Worm (Caenorhabditis elegans) whole organism, midembryonic: ENCODE results near the gene pes-8.

Experiments used
- T22C8.4 ChIP-seq: fragments of 200-800 bp; sonication (Bioruptor generic); IDR thresholded peaks from 2 replicates; pipeline ENCODE4 v1.3.6; 2022; ENCODE audit warnings: missing genetic modification characterization, missing compliant biosample characterization
- cog-1 ChIP-seq: sonication (generic microtip); optimal IDR thresholded peaks from 2 replicates; lab custom pipeline; 2016; ENCODE audit warnings: missing genetic modification characterization, missing compliant biosample characterization
- flt-1 ChIP-seq: fragments of 200-800 bp; sonication (Bioruptor generic); IDR thresholded peaks from 2 replicates; pipeline ENCODE4 v1.3.6; 2022; ENCODE audit warnings: missing genetic modification characterization, missing compliant biosample characterization
- klf-2 ChIP-seq: fragments of 200-800 bp; sonication (Bioruptor generic); conservative IDR thresholded peaks from 2 replicates; pipeline ENCODE4 v1.3.6; 2022; ENCODE audit warnings: missing genetic modification reagents, missing genetic modification characterization, missing compliant biosample characterization
- med-1 ChIP-seq: sonication (generic microtip); optimal IDR thresholded peaks from 2 replicates; lab custom pipeline; 2017; ENCODE audit warnings: missing genetic modification characterization, mild to moderate bottlenecking, missing compliant biosample characterization, antibody characterized with exemption, missing genetic modification reagents; ENCODE audit not compliant: insufficient read depth
- ref-1 ChIP-seq: fragments of 200-800 bp; sonication (Bioruptor generic); conservative IDR thresholded peaks from 2 replicates; pipeline ENCODE4 v1.3.6; 2022; ENCODE audit warnings: missing genetic modification reagents, missing genetic modification characterization, missing compliant biosample characterization
- tab-1 ChIP-seq: fragments of 200-800 bp; sonication (Bioruptor generic); IDR thresholded peaks from 2 replicates; pipeline ENCODE4 v1.3.6; 2022; ENCODE audit warnings: missing genetic modification characterization, missing compliant biosample characterization
- ztf-23 ChIP-seq: fragments of 200-800 bp; sonication (Bioruptor generic); IDR thresholded peaks from 2 replicates; pipeline ENCODE4 v1.3.6; 2022; ENCODE audit warnings: missing genetic modification reagents, missing genetic modification characterization, missing compliant biosample characterization
- ztf-29 ChIP-seq: fragments of 200-800 bp; sonication (Bioruptor generic); IDR thresholded peaks from 2 replicates; pipeline ENCODE4 v1.3.6; 2022; ENCODE audit warnings: missing genetic modification reagents, missing genetic modification characterization, missing compliant biosample characterization

pes-8 gene

ce11 chrX:9248083-9248805 is 3.3 kb upstream of the pes-8 start:
- TF ChIP-seq tab-1 (GFP tag; lab: Robert Waterston, UW): no peak

DNA sequence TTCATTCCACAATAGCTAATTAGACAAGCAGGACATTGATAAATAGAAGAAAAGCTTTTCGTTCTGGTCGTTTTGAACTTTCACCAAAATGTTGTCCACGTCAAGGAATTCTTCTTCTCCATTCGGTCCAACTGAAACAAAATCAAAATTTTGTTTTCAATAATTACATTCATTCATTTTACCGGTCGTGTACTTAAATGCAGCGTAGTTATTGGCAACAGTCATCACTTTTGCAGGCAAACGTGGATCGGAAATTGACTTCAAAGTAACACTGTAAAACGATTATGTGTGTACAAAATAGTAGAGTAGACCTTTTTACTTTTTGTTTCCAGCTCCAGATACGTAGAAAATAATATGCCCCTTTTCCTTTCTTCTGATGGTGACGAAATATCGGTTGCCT is 4.4 kb downstream of the pes-8 start:
- TF ChIP-seq flt-1 (GFP tag; lab: Robert Waterston, UW): no peak
- TF ChIP-seq ztf-29 (GFP tag; lab: Robert Waterston, UW): no peak
- TF ChIP-seq cog-1: no peak
- TF ChIP-seq tab-1 (GFP tag; lab: Robert Waterston, UW): no peak
- no peak for TF ChIP-seq klf-2
- TF ChIP-seq med-1 (GFP tag; lab: Kevin White, UChicago): no peak
- TF ChIP-seq ref-1 (GFP tag; lab: Robert Waterston, UW): no peak
- no peak for TF ChIP-seq T22C8.4
- no peak for TF ChIP-seq ztf-23

DNA sequence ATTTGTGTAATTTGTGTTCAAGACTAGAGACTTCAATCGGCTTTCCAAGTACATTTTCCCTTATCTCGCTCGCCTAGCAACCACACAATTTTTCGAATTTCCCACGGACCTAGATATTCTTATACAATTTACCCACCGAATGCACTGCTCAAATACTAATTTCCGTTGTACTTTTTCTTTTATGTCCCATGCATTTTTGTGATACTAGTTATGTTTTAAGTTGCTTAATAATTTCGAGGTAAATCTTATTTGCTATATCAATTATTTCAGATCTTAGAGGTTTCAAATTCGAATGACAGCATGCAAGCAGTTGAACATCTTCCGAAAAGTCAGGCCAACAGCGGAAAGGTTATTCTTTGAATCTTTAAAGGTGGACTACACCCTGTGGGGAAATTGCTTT is 8.0 kb downstream of the pes-8 start, which contains the start of gene F18G5.1:
F18G5.1 (plus strand) TSS at position 301 of the 400 bp plus-strand sequence.
- TF ChIP-seq ztf-29 (GFP tag; lab: Robert Waterston, UW) (no peak), T22C8.4 (no peak), cog-1 (no peak), tab-1 (GFP tag; lab: Robert Waterston, UW) (no peak), klf-2 (no peak), med-1 (GFP tag; lab: Kevin White, UChicago) (no peak), ztf-23 (no peak), flt-1 (GFP tag; lab: Robert Waterston, UW) (no peak), ref-1 (GFP tag; lab: Robert Waterston, UW) (no peak)

DNA sequence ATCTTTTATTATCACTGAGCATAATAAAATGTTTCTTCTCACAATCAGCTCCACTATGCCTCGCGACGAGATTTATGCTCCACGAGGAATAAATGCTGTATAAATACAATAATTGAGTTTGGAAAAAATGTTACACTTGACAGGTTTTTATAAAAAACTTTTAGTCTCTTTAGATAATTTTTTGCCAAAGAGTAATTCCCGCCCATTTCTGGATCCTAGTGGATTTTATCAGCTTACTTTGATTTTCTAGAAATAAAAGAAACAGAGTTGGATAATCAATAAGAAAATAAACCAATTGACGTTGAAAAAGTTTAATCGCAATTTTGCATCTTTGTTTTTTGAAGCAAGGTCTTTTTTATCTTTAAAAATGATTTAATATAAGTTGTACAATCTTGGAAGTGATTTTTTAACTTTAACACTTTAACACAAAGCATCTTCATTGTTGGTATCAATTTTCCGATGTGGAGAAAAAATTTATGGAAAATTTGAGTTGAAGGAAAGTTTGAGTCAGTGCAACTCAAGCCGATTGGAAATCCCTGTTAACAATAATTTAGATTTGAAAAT is 10.1 kb downstream of the pes-8 start:
- TF ChIP-seq tab-1 (GFP tag; lab: Robert Waterston, UW): no peak

DNA sequence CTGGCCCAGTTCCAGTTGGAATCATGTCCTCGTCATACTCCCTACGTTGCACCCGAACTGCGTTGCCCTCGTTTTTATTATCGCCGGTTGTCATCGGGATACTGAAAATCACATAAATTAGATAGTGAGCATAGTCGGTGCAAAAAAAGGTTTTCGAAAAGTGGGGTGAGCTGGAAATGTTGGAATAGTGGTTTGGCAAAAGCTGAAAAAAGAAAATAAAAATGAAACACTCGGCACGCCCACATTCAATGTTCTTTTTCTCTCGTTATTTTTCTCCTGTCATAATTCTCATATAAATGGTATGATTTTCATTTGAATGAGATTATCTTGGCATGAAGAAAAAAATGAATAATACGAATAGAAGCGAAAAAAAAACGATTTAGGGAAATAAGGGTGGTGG is 12.6 kb downstream of the pes-8 start, which contains the start of gene F18G5.6:
F18G5.6 (minus strand) TSS at position 101 of the 400 bp plus-strand sequence.
- TF ChIP-seq med-1 (GFP tag; lab: Kevin White, UChicago): no peak
- TF ChIP-seq cog-1: no peak

ce11 chrX:9264636-9265035 is 13.0 kb downstream of the pes-8 start:
- TF ChIP-seq med-1 (GFP tag; lab: Kevin White, UChicago) (no peak), klf-2 (no peak), flt-1 (GFP tag; lab: Robert Waterston, UW) (no peak), ztf-29 (GFP tag; lab: Robert Waterston, UW) (no peak), T22C8.4 (no peak), ref-1 (GFP tag; lab: Robert Waterston, UW) (no peak), cog-1 (no peak), ztf-23 (no peak), tab-1 (GFP tag; lab: Robert Waterston, UW) (no peak)

- no peak for TF ChIP-seq flt-1 (GFP tag; lab: Robert Waterston, UW)
- no peak for TF ChIP-seq ref-1 (GFP tag; lab: Robert Waterston, UW)
- TF ChIP-seq ztf-29 (GFP tag; lab: Robert Waterston, UW): no peak
- TF ChIP-seq tab-1 (GFP tag; lab: Robert Waterston, UW): no peak
- no peak for TF ChIP-seq ztf-23
- TF ChIP-seq cog-1: no peak
- TF ChIP-seq med-1 (GFP tag; lab: Kevin White, UChicago): no peak
Measured at ce11 chrX:9266512-9266911, 14.9 kb downstream of the pes-8 start.

DNA sequence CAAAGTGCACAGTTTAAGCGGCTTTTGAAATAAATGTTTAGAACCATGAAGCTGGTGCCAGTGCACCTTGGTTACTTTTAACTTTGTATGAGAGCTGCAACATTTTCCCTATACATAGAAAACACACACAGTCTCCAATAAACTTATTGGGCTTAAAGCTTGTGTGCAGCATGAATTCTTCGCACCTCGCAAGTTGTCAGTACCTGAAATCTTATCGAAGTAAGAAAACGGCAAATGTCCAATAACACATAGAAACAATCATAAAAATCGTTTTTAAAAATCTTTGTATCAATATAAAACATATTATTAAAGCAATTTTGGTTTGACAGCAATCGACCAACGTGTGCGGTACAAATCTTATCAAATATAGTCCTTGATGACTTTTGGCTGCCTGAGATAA is 16.8 kb downstream of the pes-8 start:
- TF ChIP-seq ztf-29 (GFP tag; lab: Robert Waterston, UW) (no peak), cog-1 (no peak), med-1 (GFP tag; lab: Kevin White, UChicago) (no peak), flt-1 (GFP tag; lab: Robert Waterston, UW) (no peak), klf-2 (no peak), tab-1 (GFP tag; lab: Robert Waterston, UW) (no peak), ztf-23 (no peak), ref-1 (GFP tag; lab: Robert Waterston, UW) (no peak), T22C8.4 (no peak)

DNA sequence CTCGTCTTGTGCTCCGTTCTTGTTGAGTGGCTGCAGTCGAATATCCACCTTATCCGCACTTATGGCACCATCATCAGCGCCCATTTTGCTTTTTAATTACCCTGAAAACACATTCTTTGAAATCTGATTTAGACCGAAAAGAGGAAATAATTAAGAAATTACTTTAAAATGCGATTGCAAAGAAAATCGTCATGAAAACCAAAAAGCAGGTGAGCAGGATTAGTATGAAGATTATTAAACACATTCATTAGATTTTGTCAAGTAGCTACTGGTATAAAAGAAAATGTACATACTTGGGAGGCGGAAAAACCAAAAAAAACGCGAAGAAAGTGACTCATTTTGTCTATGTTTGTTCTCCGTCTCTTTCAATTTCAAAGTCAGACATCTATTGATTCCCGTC is 19.2 kb downstream of the pes-8 start, which contains the start of gene B0416.5:
B0416.5 (minus strand) TSS at position 101 of the 400 bp plus-strand sequence.
- TF ChIP-seq ref-1 (GFP tag; lab: Robert Waterston, UW): no peak

DNA sequence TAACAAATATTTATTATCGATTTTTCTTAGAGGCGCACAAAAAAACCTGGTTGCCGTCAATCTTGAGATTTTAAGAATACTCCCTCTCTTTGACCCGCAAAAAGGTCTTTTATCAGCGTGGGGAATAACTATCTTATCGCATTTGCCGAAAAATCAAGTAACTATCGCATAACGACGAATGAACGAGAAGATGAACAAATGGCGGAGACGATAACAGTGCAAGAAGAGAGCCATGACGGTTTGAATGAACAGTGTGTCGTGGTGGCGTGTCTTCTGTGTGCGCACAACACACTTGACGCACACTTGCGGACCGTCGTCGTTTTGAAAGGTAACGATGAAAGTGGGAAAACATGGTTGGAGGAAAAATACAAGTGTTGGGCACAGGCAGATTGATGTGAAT is 20.3 kb downstream of the pes-8 start:
- no peak for TF ChIP-seq klf-2
- TF ChIP-seq T22C8.4: no peak
- no peak for TF ChIP-seq ztf-29 (GFP tag; lab: Robert Waterston, UW)
- no peak for TF ChIP-seq med-1 (GFP tag; lab: Kevin White, UChicago)
- TF ChIP-seq flt-1 (GFP tag; lab: Robert Waterston, UW): no peak

DNA sequence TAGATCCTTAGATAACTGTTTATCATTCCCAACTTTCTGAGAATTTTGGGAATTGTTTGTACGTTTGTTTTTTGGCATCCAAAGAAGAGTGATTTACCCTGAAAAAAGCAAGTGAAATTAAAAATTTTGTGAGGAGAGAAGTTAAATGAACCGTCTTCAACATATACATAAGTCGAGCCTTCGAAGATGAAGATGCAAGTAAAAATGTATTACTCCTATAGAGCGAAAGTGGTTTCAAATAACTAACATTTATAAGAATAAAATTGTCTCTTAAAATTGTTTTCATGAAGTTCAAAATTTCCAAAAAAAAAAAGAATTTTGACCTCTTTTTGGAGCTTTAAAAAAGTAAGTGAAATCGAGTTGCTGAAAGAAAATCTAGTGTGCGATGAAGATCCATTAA is 23.0 kb downstream of the pes-8 start, which contains the start of gene B0416.10:
B0416.10 (minus strand) TSS at position 101 of the 400 bp plus-strand sequence.
- TF ChIP-seq flt-1 (GFP tag; lab: Robert Waterston, UW): no peak
- no peak for TF ChIP-seq klf-2
- TF ChIP-seq ztf-23: no peak
- TF ChIP-seq T22C8.4: no peak
- no peak for TF ChIP-seq med-1 (GFP tag; lab: Kevin White, UChicago)
- no peak for TF ChIP-seq tab-1 (GFP tag; lab: Robert Waterston, UW)
- TF ChIP-seq ztf-29 (GFP tag; lab: Robert Waterston, UW): no peak
- no peak for TF ChIP-seq cog-1
- no peak for TF ChIP-seq ref-1 (GFP tag; lab: Robert Waterston, UW)
